Fruit fly (Drosophila melanogaster) whole organism, prepupa: ENCODE results near the gene CG14270.

Experiments used
- CG10669 ChIP-seq: fragments of 200-800 bp; sonication (Bioruptor generic); optimal IDR thresholded peaks from 3 replicates; lab custom pipeline; 2018; ENCODE audit warnings: missing biosample characterization, mild to moderate bottlenecking, missing genetic modification characterization, moderate library complexity
- CG11294 ChIP-seq: fragments of 200-800 bp; sonication (Bioruptor generic); IDR thresholded peaks from 2 replicates; pipeline ENCODE4 v1.3.6; 2022; ENCODE audit warnings: missing biosample characterization, missing genetic modification characterization
- CG15336 ChIP-seq: fragments of 200-800 bp; sonication (Bioruptor generic); IDR thresholded peaks from 2 replicates; pipeline ENCODE4 v1.3.6; 2022; ENCODE audit warnings: missing biosample characterization, missing genetic modification characterization
- CG1621 ChIP-seq: fragments of 200-800 bp; sonication (Bioruptor generic); optimal IDR thresholded peaks from 3 replicates; lab custom pipeline; 2018; ENCODE audit warnings: missing biosample characterization, mild to moderate bottlenecking, missing genetic modification characterization
- CG31627 ChIP-seq: fragments of 200-800 bp; sonication (Bioruptor generic); optimal IDR thresholded peaks from 3 replicates; lab custom pipeline; 2016; ENCODE audit warnings: missing biosample characterization, missing genetic modification characterization
- CG32006 ChIP-seq: fragments of 200-800 bp; sonication (Bioruptor generic); optimal IDR thresholded peaks from 3 replicates; lab custom pipeline; 2017; ENCODE audit warnings: missing biosample characterization, mild to moderate bottlenecking, missing genetic modification characterization
- CG34406 ChIP-seq: fragments of 200-800 bp; sonication (Bioruptor generic); optimal IDR thresholded peaks from 3 replicates; lab custom pipeline; 2016; ENCODE audit warnings: missing biosample characterization, missing genetic modification characterization
- CG4318 ChIP-seq: fragments of 200-800 bp; sonication (Bioruptor generic); optimal IDR thresholded peaks from 3 replicates; lab custom pipeline; 2017; ENCODE audit warnings: missing biosample characterization, mild to moderate bottlenecking, missing genetic modification characterization
- CG6276 ChIP-seq: fragments of 200-800 bp; sonication (Bioruptor generic); optimal IDR thresholded peaks from 2 replicates; lab custom pipeline; 2017; ENCODE audit warnings: missing biosample characterization, mild to moderate bottlenecking, missing genetic modification characterization
- CG6792 ChIP-seq: fragments of 200-800 bp; sonication (Bioruptor generic); optimal IDR thresholded peaks from 3 replicates; lab custom pipeline; 2016; ENCODE audit warnings: missing biosample characterization, missing genetic modification characterization
- CG6808 ChIP-seq: fragments of 200-800 bp; sonication (Bioruptor generic); optimal IDR thresholded peaks from 3 replicates; lab custom pipeline; 2017; ENCODE audit warnings: missing biosample characterization, missing genetic modification characterization, mild to moderate bottlenecking, moderate library complexity, missing genetic modification reagents
- CG7368 ChIP-seq: fragments of 200-800 bp; sonication (Bioruptor generic); optimal IDR thresholded peaks from 3 replicates; lab custom pipeline; 2016; ENCODE audit warnings: missing biosample characterization, missing genetic modification characterization
- CG8119 ChIP-seq: fragments of 200-800 bp; sonication (Bioruptor generic); IDR thresholded peaks from 3 replicates; pipeline ENCODE4 v1.3.6; 2022; ENCODE audit warnings: missing biosample characterization, missing genetic modification characterization
- CG8632 ChIP-seq: fragments of 200-800 bp; sonication (Bioruptor generic); optimal IDR thresholded peaks from 3 replicates; lab custom pipeline; 2016; ENCODE audit warnings: missing biosample characterization, missing genetic modification characterization
- CG9139 ChIP-seq: fragments of 200-800 bp; sonication (Bioruptor generic); optimal IDR thresholded peaks from 3 replicates; lab custom pipeline; 2017; ENCODE audit warnings: missing biosample characterization, mild to moderate bottlenecking, missing genetic modification characterization
- Eip75B ChIP-seq: fragments of 200-800 bp; sonication (Bioruptor generic); optimal IDR thresholded peaks from 3 replicates; lab custom pipeline; 2016; ENCODE audit warnings: missing biosample characterization, missing genetic modification characterization
- Eip78C ChIP-seq: fragments of 200-800 bp; sonication (Bioruptor generic); peaks from one replicate; lab custom pipeline; 2016; ENCODE audit warnings: missing biosample characterization, missing genetic modification characterization
- Ets21C ChIP-seq: fragments of 200-800 bp; sonication (Bioruptor generic); optimal IDR thresholded peaks from 3 replicates; lab custom pipeline; 2016; ENCODE audit warnings: missing biosample characterization, missing genetic modification characterization
- Ets96B ChIP-seq: fragments of 200-800 bp; optimal IDR thresholded peaks from 2 replicates; lab custom pipeline; 2019; ENCODE audit warnings: missing biosample characterization, mild to moderate bottlenecking, missing genetic modification characterization, moderate library complexity
- Gug ChIP-seq: fragments of 200-800 bp; sonication (Bioruptor generic); IDR thresholded peaks from 2 replicates; pipeline ENCODE4 v1.3.6; 2022; ENCODE audit warnings: missing biosample characterization, missing genetic modification characterization
- Hr39 ChIP-seq: fragments of 200-800 bp; sonication (Bioruptor generic); optimal IDR thresholded peaks from 2 replicates; lab custom pipeline; 2016; ENCODE audit warnings: missing biosample characterization, missing genetic modification characterization
- Hr4 ChIP-seq: fragments of 200-800 bp; sonication (Bioruptor generic); optimal IDR thresholded peaks from 3 replicates; lab custom pipeline; 2016; ENCODE audit warnings: missing biosample characterization, missing genetic modification characterization
- OdsH ChIP-seq: fragments of 200-800 bp; sonication (Bioruptor generic); optimal IDR thresholded peaks from 3 replicates; lab custom pipeline; 2016; ENCODE audit warnings: missing biosample characterization, missing genetic modification characterization
- Smox ChIP-seq: fragments of 200-800 bp; sonication (Bioruptor generic); optimal IDR thresholded peaks from 3 replicates; lab custom pipeline; 2016; ENCODE audit warnings: missing biosample characterization, missing genetic modification characterization
- Sox102F ChIP-seq: fragments of 200-800 bp; sonication (Bioruptor generic); optimal IDR thresholded peaks from 2 replicates; lab custom pipeline; 2016; ENCODE audit warnings: missing biosample characterization, mild to moderate bottlenecking, missing genetic modification characterization
- achi ChIP-seq: fragments of 200-800 bp; sonication (Bioruptor generic); optimal IDR thresholded peaks from 3 replicates; lab custom pipeline; 2016; ENCODE audit warnings: missing biosample characterization, missing genetic modification characterization
- acj6 ChIP-seq: fragments of 200-800 bp; sonication (Bioruptor generic); optimal IDR thresholded peaks from 3 replicates; lab custom pipeline; 2016; ENCODE audit warnings: missing biosample characterization, missing genetic modification characterization
- dac ChIP-seq: fragments of 200-800 bp; sonication (Bioruptor generic); optimal IDR thresholded peaks from 2 replicates; lab custom pipeline; 2017; ENCODE audit warnings: missing biosample characterization, mild to moderate bottlenecking, missing genetic modification characterization
- eg ChIP-seq: fragments of 200-800 bp; sonication (Bioruptor generic); IDR thresholded peaks from 3 replicates; pipeline ENCODE4 v1.3.6; 2022; ENCODE audit warnings: missing biosample characterization, missing genetic modification characterization
- esn ChIP-seq: fragments of 200-800 bp; sonication (Bioruptor generic); optimal IDR thresholded peaks from 2 replicates; lab custom pipeline; 2016; ENCODE audit warnings: missing biosample characterization, mild to moderate bottlenecking, missing genetic modification characterization, moderate library complexity
- fd85E ChIP-seq: fragments of 200-800 bp; sonication (Bioruptor generic); optimal IDR thresholded peaks from 3 replicates; lab custom pipeline; 2016; ENCODE audit warnings: missing biosample characterization, missing genetic modification characterization
- net ChIP-seq: fragments of 200-800 bp; sonication (Bioruptor generic); optimal IDR thresholded peaks from 3 replicates; lab custom pipeline; 2016; ENCODE audit warnings: missing biosample characterization, missing genetic modification characterization
- pdm3 ChIP-seq: fragments of 200-800 bp; sonication (Bioruptor generic); optimal IDR thresholded peaks from 3 replicates; lab custom pipeline; 2016; ENCODE audit warnings: missing biosample characterization, missing genetic modification characterization
- spab ChIP-seq: fragments of 200-800 bp; sonication (Bioruptor generic); optimal IDR thresholded peaks from 2 replicates; lab custom pipeline; 2017; ENCODE audit warnings: missing biosample characterization, mild to moderate bottlenecking, missing genetic modification characterization, missing genetic modification reagents
- topi ChIP-seq: fragments of 200-800 bp; sonication (Bioruptor generic); optimal IDR thresholded peaks from 3 replicates; lab custom pipeline; 2016; ENCODE audit warnings: missing biosample characterization, missing genetic modification characterization

The CG14270 gene

DNA sequence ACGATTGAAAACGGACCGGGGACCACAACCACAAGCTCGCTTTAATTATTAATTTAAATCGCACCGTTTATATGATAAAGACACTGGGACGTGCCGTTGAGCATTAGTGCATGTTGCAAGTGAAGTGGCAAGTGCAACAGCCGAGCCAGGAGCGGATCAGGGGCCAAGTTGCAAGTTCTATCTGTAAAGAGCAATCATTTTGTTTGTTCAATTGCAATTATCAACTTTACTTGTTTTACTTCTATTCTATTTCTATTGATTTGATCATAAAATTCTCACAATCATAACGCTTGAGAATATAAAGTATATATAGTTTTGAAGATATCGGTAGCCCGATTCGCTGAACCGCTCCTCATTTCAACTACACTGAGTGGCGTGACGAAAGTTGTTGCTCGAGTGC, 49.0 kb downstream of the CG14270 start (continued):
- TF ChIP-seq CG34406: peak; percentile 9
- TF ChIP-seq CG6276 (GFP tag; lab: Kevin White, UChicago): peak; percentile 57
- peak; percentile 54 for TF ChIP-seq OdsH (GFP tag; lab: Kevin White, UChicago)
- TF ChIP-seq Eip78C (GFP tag; lab: Kevin White, UChicago): peak; percentile 87
- peak; percentile 49 for TF ChIP-seq net (GFP tag; lab: Kevin White, UChicago)
- no peak for TF ChIP-seq Ets21C
- TF ChIP-seq topi: peak; percentile 45
- no peak for TF ChIP-seq Sox102F (GFP tag; lab: Kevin White, UChicago)
- 0 out of 2 replicates have a peak, but pooled peaks have one; percentile 12 for TF ChIP-seq CG11294 (GFP tag; lab: Robert Waterston, UW)
- peak; percentile 60 for TF ChIP-seq CG6808 (GFP tag; lab: Kevin White, UChicago)
- no peak for TF ChIP-seq fd85E (GFP tag; lab: Kevin White, UChicago)
- TF ChIP-seq CG10669 (GFP tag; lab: Kevin White, UChicago): peak; percentile 59
- TF ChIP-seq Ets96B (tag; lab: Kevin White, UChicago): peak; percentile 59
- peak; percentile 49 for TF ChIP-seq dac (GFP tag; lab: Kevin White, UChicago)
- TF ChIP-seq acj6 (GFP tag; lab: Kevin White, UChicago): peak; percentile 52
- TF ChIP-seq CG7368 (GFP tag; lab: Kevin White, UChicago): no peak
- peak; percentile 27 for TF ChIP-seq CG6792 (GFP tag; lab: Kevin White, UChicago)
- TF ChIP-seq CG4318 (GFP tag; lab: Kevin White, UChicago): peak; percentile 68
- peak; percentile 77 for TF ChIP-seq CG32006 (GFP tag; lab: Kevin White, UChicago)
- no peak for TF ChIP-seq Smox (GFP tag; lab: Kevin White, UChicago)
- peak; percentile 49 for TF ChIP-seq achi (GFP tag; lab: Kevin White, UChicago)
- TF ChIP-seq CG8632 (GFP tag; lab: Kevin White, UChicago): no peak
- TF ChIP-seq Gug (GFP tag; lab: Robert Waterston, UW): peak; percentile 69
- TF ChIP-seq CG1621 (tag; lab: Kevin White, UChicago): peak; percentile 34
- no peak for TF ChIP-seq CG31627 (GFP tag; lab: Kevin White, UChicago)
- TF ChIP-seq CG15336 (GFP tag; lab: Robert Waterston, UW): peak; percentile 64
- peak; percentile 28 for TF ChIP-seq CG9139 (GFP tag; lab: Kevin White, UChicago)
- peak; percentile 20 for TF ChIP-seq Hr39 (GFP tag; lab: Kevin White, UChicago)
- TF ChIP-seq spab (GFP tag; lab: Kevin White, UChicago): no peak
- TF ChIP-seq esn: no peak
- peak; percentile 72 for TF ChIP-seq CG8119 (GFP tag; lab: Robert Waterston, UW)
- no peak for TF ChIP-seq eg (GFP tag; lab: Robert Waterston, UW)

DNA sequence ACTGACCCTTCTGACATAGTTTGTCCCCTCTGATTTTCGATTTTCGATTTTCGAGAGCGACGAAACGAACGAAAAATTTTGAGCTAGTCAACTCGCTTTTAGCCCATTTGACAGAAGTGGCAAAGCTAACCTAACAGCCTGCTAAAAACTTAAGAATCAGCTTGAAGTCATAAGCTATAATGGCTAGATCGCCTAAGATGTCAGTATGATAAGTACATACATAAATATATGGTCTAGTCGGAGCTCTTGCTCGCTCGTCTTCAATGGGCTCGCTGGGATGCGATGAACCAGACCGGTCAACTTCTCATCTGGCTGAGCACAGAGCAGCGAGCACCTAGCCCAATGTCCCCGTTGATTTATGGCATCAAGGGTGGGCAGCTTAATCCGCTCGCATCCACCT, 49.5 kb downstream of the CG14270 start, which contains the start of gene CG14269:
Gene CG14269, minus strand, starts transcription at position 101 of the 400 bp plus-strand sequence.
- TF ChIP-seq pdm3 (GFP tag; lab: Kevin White, UChicago): no peak
- no peak for TF ChIP-seq CG31627 (GFP tag; lab: Kevin White, UChicago)
- TF ChIP-seq CG8632 (GFP tag; lab: Kevin White, UChicago): no peak
- TF ChIP-seq eg (GFP tag; lab: Robert Waterston, UW): no peak
- no peak for TF ChIP-seq topi
- TF ChIP-seq Eip75B (GFP tag; lab: Kevin White, UChicago): no peak
- no peak for TF ChIP-seq CG1621 (tag; lab: Kevin White, UChicago)
- TF ChIP-seq Hr4 (GFP tag; lab: Kevin White, UChicago): no peak
- TF ChIP-seq, all 60 proteins: peak for 0
